Worm (Caenorhabditis elegans) whole organism, early embryonic: ENCODE data around the gene phat-8.
A peak's percentile ranks its signal among the peaks of the same experiment; 100 is the strongest.

Experiments used
- B0310.2 ChIP-seq: sonication (generic microtip); optimal IDR thresholded peaks from 2 replicates; lab custom pipeline; 2016; ENCODE audit warnings: mild to moderate bottlenecking, missing genetic modification characterization, missing compliant biosample characterization
- F13C5.2 ChIP-seq: sonication (generic microtip); optimal IDR thresholded peaks from 2 replicates; lab custom pipeline; 2017; ENCODE audit warnings: mild to moderate bottlenecking, missing genetic modification characterization, inconsistent platforms, missing compliant biosample characterization
- aly-1 ChIP-seq: sonication (generic microtip); optimal IDR thresholded peaks from 2 replicates; lab custom pipeline; 2016; ENCODE audit warnings: missing genetic modification characterization, missing compliant biosample characterization
- ama-1 ChIP-seq: fragments of 150-350 bp; optimal IDR thresholded peaks from 2 replicates; lab custom pipeline; 2014
- ceh-13 ChIP-seq: fragments of 200-800 bp; sonication (Bioruptor generic); optimal IDR thresholded peaks from 2 replicates; lab custom pipeline; 2018; ENCODE audit warnings: mild to moderate bottlenecking, missing genetic modification characterization, missing compliant biosample characterization
- ceh-36 ChIP-seq: sonication (generic microtip); optimal IDR thresholded peaks from 2 replicates; lab custom pipeline; 2016; ENCODE audit warnings: missing genetic modification characterization, inconsistent platforms, missing compliant biosample characterization
- ets-7 ChIP-seq: sonication (generic microtip); optimal IDR thresholded peaks from 2 replicates; lab custom pipeline; 2016; ENCODE audit warnings: missing genotype, missing genetic modification characterization, missing compliant biosample characterization
- flt-1 ChIP-seq: fragments of 200-800 bp; sonication (Bioruptor generic); IDR thresholded peaks from 2 replicates; pipeline ENCODE4 v1.3.6; 2022; ENCODE audit warnings: missing genetic modification characterization, missing compliant biosample characterization
- hmbx-1 ChIP-seq: sonication (generic microtip); optimal IDR thresholded peaks from 2 replicates; lab custom pipeline; 2016; ENCODE audit warnings: mild to moderate bottlenecking, missing genetic modification characterization, missing compliant biosample characterization
- hmg-4 ChIP-seq: fragments of 200-800 bp; sonication (Bioruptor generic); optimal IDR thresholded peaks from 2 replicates; lab custom pipeline; 2018; ENCODE audit warnings: mild to moderate bottlenecking, missing genetic modification characterization, missing compliant biosample characterization
- hnd-1 ChIP-seq: sonication (generic microtip); optimal IDR thresholded peaks from 2 replicates; lab custom pipeline; 2016; ENCODE audit warnings: missing genetic modification characterization, missing compliant biosample characterization
- pes-1 ChIP-seq: fragments of 200-800 bp; sonication (Bioruptor generic); IDR thresholded peaks from 2 replicates; pipeline ENCODE4 v1.3.6; 2022; ENCODE audit warnings: missing genetic modification reagents, missing genetic modification characterization, missing compliant biosample characterization
- scrt-1 ChIP-seq: fragments of 200-800 bp; sonication (Bioruptor generic); IDR thresholded peaks from 2 replicates; pipeline ENCODE4 v1.3.6; 2022; ENCODE audit warnings: missing genetic modification characterization, missing compliant biosample characterization
- sea-1 ChIP-seq: fragments of 200-800 bp; sonication (Bioruptor generic); conservative IDR thresholded peaks from 2 replicates; pipeline ENCODE4 v1.3.6; 2022; ENCODE audit warnings: missing genetic modification characterization, missing compliant biosample characterization
- tbx-11 ChIP-seq: fragments of 200-800 bp; sonication (Bioruptor generic); IDR thresholded peaks from 2 replicates; pipeline ENCODE4 v1.3.6; 2022; ENCODE audit warnings: missing genetic modification characterization, missing compliant biosample characterization
- tbx-37 ChIP-seq: fragments of 200-800 bp; sonication (Bioruptor generic); conservative IDR thresholded peaks from 2 replicates; pipeline ENCODE4 v1.3.6; 2022; ENCODE audit warnings: missing genetic modification reagents, missing genetic modification characterization, missing compliant biosample characterization
- tra-4 ChIP-seq: sonication (generic microtip); optimal IDR thresholded peaks from 2 replicates; lab custom pipeline; 2017; ENCODE audit warnings: missing genetic modification characterization, missing compliant biosample characterization

phat-8 gene

DNA sequence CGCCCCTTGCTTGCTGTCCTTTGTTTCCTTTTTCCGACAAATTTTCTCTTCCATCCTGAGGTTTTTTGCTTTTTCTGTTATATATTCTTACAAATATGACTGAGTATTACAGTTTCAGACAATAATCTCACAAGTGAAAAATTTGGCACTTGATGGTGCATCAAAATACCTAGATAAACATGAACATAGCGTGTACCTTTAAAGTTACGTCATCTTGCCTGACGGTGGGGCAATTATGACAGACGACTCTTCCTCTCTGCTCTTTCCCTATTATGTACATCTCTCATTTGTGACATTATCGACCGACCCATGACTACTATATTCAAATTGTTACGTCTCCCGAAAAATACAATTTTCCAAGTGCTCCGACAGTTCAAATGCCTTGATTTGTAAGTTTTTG is 11.0 kb downstream of the phat-8 start, which contains the start of gene fbxb-102:
Gene fbxb-102 (plus strand): TSS at position 301 of the 400 bp plus-strand sequence.
- TF ChIP-seq pes-1 = no peak

DNA sequence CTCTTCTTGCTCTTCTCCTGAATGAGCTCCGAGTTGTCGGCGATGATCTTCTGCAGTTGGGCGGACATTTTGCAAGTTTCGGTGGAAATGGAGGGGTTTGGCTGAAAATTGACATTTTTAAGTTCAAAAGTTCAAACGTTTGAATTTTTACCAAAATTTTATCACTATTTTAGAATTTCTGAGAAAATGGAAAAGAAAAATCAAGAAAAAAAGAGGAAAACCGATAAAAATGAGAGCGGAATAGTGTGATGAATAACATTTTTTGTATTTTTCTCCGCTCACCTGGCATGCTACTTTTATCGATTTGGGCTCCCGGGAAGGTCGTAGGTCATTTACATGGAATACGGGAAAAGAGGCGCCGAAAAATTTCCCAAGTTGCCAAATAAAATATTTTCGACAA is 13.5 kb downstream of the phat-8 start, which contains the start of gene F15A4.10:
Gene F15A4.10 (minus strand): TSS at position 101 of the 400 bp plus-strand sequence.
- TF ChIP-seq ama-1 (no peak), tbx-11 (GFP tag; lab: Robert Waterston, UW) (no peak), ets-7 (tag; lab: Kevin White, UChicago) (no peak), hmbx-1 (tag; lab: Kevin White, UChicago) (no peak), ceh-13 (GFP tag; lab: Kevin White, UChicago) (no peak)

DNA sequence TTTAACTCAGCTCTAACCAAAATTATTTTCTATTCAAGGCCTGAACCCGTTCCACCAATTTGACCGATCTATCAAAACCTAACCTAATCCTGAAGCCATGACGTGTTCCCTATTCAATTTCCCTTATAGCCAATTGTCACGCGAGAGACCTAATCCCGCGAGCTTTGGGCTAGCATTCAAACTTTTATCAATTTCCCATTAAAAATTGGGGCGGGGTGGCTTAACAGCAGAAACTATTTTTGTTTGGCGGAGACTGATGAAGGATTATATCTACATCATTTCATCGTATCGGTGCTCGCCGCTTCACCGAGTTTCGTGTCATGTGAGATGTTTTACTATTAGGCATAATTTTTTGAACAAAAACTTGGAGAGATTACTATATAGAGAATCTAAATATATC is 17.2 kb downstream of the phat-8 start:
- TF ChIP-seq tbx-11 (GFP tag; lab: Robert Waterston, UW) = no peak

- no peak for TF ChIP-seq F13C5.2
- TF ChIP-seq sea-1 (GFP tag; lab: Robert Waterston, UW) = no peak
- no peak for TF ChIP-seq tra-4 (tag; lab: Kevin White, UChicago)
- no peak for TF ChIP-seq ets-7 (tag; lab: Kevin White, UChicago)
- TF ChIP-seq hmg-4 = no peak
- TF ChIP-seq B0310.2 = no peak
- TF ChIP-seq hmbx-1 (tag; lab: Kevin White, UChicago) = no peak
- TF ChIP-seq tbx-11 (GFP tag; lab: Robert Waterston, UW) = no peak
- TF ChIP-seq scrt-1 (GFP tag; lab: Robert Waterston, UW) = no peak
- TF ChIP-seq tbx-37 (GFP tag; lab: Robert Waterston, UW) = no peak
- no peak for TF ChIP-seq aly-1 (tag; lab: Kevin White, UChicago)
- TF ChIP-seq ceh-36 = no peak
- TF ChIP-seq hnd-1 = no peak
- no peak for TF ChIP-seq pes-1
- TF ChIP-seq ceh-13 (GFP tag; lab: Kevin White, UChicago) = no peak
- TF ChIP-seq ama-1 = no peak
- no peak for TF ChIP-seq flt-1 (GFP tag; lab: Robert Waterston, UW)
Measured at ce11 chrII:12489903-12490302, 18.3 kb downstream of the phat-8 start, which contains the start of gene T21B4.15. Gene T21B4.15, plus strand, starts transcription at chrII:12490203.

- TF ChIP-seq pes-1 (no peak), hmbx-1 (tag; lab: Kevin White, UChicago) (no peak), hmg-4 (no peak), aly-1 (tag; lab: Kevin White, UChicago) (no peak), F13C5.2 (no peak), scrt-1 (GFP tag; lab: Robert Waterston, UW) (no peak), hnd-1 (no peak), tbx-11 (GFP tag; lab: Robert Waterston, UW) (no peak), ets-7 (tag; lab: Kevin White, UChicago) (no peak), B0310.2 (no peak), tbx-37 (GFP tag; lab: Robert Waterston, UW) (no peak), tra-4 (tag; lab: Kevin White, UChicago) (no peak), ama-1 (no peak), sea-1 (GFP tag; lab: Robert Waterston, UW) (no peak), ceh-13 (GFP tag; lab: Kevin White, UChicago) (no peak), ceh-36 (no peak), flt-1 (GFP tag; lab: Robert Waterston, UW) (no peak)
Measured at ce11 chrII:12491936-12492335, 20.3 kb downstream of the phat-8 start, which contains the start of gene srz-6. Gene srz-6, plus strand, starts transcription at chrII:12492236.

- TF ChIP-seq tbx-37 (GFP tag; lab: Robert Waterston, UW) (no peak), sea-1 (GFP tag; lab: Robert Waterston, UW) (no peak), tra-4 (tag; lab: Kevin White, UChicago) (no peak), hnd-1 (no peak), aly-1 (tag; lab: Kevin White, UChicago) (no peak), ets-7 (tag; lab: Kevin White, UChicago) (no peak), scrt-1 (GFP tag; lab: Robert Waterston, UW) (no peak), hmbx-1 (tag; lab: Kevin White, UChicago) (no peak), tbx-11 (GFP tag; lab: Robert Waterston, UW) (no peak), ceh-13 (GFP tag; lab: Kevin White, UChicago) (no peak), hmg-4 (no peak), B0310.2 (no peak), pes-1 (no peak)
Measured at ce11 chrII:12494067-12494477, 22.5 kb downstream of the phat-8 start.

DNA sequence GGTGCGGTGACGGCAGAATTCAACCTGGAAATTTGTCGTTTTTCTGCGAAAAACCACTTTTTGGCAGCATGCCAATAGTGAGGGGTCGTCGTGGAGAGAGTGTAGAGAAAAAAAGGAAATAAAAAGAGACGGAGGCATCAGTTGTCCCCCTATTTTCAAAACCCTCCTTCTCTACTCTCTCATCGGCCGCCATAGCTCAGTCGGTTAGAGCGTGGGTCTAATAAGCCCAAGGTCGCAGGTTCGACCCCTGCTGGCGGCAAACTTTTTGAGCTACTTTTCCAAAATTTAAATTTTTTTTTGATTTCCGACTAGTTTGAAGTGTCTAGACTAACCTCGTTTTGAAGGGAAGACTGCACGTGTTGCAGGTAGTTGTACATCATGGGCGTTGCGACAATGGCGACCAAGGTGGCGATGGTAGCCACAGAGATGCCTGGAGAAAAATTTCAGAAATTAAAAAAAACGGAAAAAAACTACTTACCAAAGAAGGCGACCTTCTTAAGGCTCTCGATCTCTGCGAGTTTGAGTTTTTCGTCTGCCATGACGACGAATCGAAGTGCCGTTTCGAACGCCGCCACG is 23.0 kb downstream of the phat-8 start, which contains the start of gene col-85:
Gene col-85 (minus strand): TSS at position 540 of the 576 bp plus-strand sequence.
- TF ChIP-seq hmg-4 (peak; percentile 92), F13C5.2 (peak; percentile 95), tbx-11 (GFP tag; lab: Robert Waterston, UW) (peak; percentile 97), ceh-13 (GFP tag; lab: Kevin White, UChicago) (peak; percentile 84), sea-1 (GFP tag; lab: Robert Waterston, UW) (peak; percentile 95), ets-7 (tag; lab: Kevin White, UChicago) (peak; percentile 93), tra-4 (tag; lab: Kevin White, UChicago) (peak; percentile 85), pes-1 (peak; percentile 98), ama-1 (no peak), hmbx-1 (tag; lab: Kevin White, UChicago) (peak; percentile 79), ceh-36 (peak; percentile 94), tbx-37 (GFP tag; lab: Robert Waterston, UW) (peak; percentile 98), B0310.2 (peak; percentile 91), scrt-1 (GFP tag; lab: Robert Waterston, UW) (peak; percentile 98), flt-1 (GFP tag; lab: Robert Waterston, UW) (peak; percentile 98), hnd-1 (peak; percentile 88), aly-1 (tag; lab: Kevin White, UChicago) (peak; percentile 90)

ce11 chrII:12496981-12497380 is 25.4 kb downstream of the phat-8 start, which contains the start of gene T21B4.3:
Gene T21B4.3, minus strand, starts transcription at chrII:12497081.
- TF ChIP-seq ceh-36 (no peak), F13C5.2 (no peak), sea-1 (GFP tag; lab: Robert Waterston, UW) (no peak), hnd-1 (no peak), hmbx-1 (tag; lab: Kevin White, UChicago) (no peak), ceh-13 (GFP tag; lab: Kevin White, UChicago) (no peak), hmg-4 (no peak), pes-1 (no peak), scrt-1 (GFP tag; lab: Robert Waterston, UW) (no peak), aly-1 (tag; lab: Kevin White, UChicago) (no peak), ama-1 (no peak), tra-4 (tag; lab: Kevin White, UChicago) (no peak), flt-1 (GFP tag; lab: Robert Waterston, UW) (no peak), B0310.2 (no peak), ets-7 (tag; lab: Kevin White, UChicago) (no peak)
